Worm (Caenorhabditis elegans): Measurements from ENCODE around the gene F10C5.3.

DNA sequence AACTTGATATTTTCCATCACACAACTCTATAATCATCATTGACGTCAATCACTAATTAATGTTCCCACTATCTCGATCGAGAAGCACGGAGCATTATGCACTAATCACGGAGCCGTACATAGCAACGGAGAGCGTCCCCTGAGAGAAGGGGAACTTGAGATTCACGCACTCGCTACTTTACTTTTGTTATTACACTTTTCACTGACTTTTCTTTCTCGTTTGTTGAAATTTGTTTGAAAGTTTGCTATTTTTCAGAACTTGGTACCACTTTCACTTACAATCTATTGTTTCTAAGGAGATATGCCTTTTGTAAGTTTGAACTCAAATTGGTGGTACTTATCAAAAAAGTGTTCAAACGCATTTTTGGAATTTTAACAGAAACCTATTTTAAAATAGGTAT is 39.6 kb upstream of the F10C5.3 start, which contains the start of gene Y55B1BR.8:
- no peak for TF ChIP-seq lin-39 (tag; optimal IDR thresholded peaks at IDR 0.05)
- no peak for TF ChIP-seq lin-15B (tag; optimal IDR thresholded peaks at IDR 0.05)
- TF ChIP-seq spr-1 (tag; optimal IDR thresholded peaks at IDR 0.05), result no peak
